Worm (Caenorhabditis elegans): ENCODE measurements around the gene xnd-1.

xnd-1 gene

DNA sequence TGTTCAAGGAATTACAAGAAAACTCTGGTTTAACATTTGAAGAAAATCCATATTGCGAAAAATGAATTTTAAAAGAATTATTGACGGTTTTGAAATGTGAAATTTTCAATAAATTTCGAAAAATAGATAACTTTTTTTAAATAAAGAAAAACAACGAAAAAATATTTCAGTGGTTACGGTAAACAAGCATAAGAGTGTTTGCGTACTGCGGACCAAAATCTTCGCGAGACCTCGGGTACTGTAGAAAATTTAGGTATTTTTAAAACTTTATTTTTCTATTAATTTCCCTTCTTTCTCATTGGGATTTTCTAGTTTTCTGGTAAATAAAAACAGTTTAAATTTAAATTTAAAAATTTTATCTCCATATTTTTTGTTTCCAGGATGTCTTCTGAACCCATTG lies at the start of gene xnd-1:
Gene xnd-1 (plus strand): TSS at position 381 of the 400 bp plus-strand sequence.
- TF ChIP-seq mab-5 (tag; optimal IDR thresholded peaks at IDR 0.05) (no peak), snpc-4 (tag; optimal IDR thresholded peaks at IDR 0.05) (no peak), unc-62 (GFP tag; optimal IDR thresholded peaks at IDR 0.05) (no peak), sptf-1 (tag; optimal IDR thresholded peaks at IDR 0.05) (no peak), nhr-2 (tag; optimal IDR thresholded peaks at IDR 0.05) (no peak), nhr-237 (tag; optimal IDR thresholded peaks at IDR 0.05) (no peak), lin-32 (GFP tag; optimal IDR thresholded peaks at IDR 0.05) (no peak), pha-4 (tag; optimal IDR thresholded peaks at IDR 0.05) (no peak), lsy-2 (tag; optimal IDR thresholded peaks at IDR 0.05) (no peak), nhr-28 (tag; optimal IDR thresholded peaks at IDR 0.05) (no peak), elt-3 (tag; optimal IDR thresholded peaks at IDR 0.05) (no peak), sem-2 (GFP tag; optimal IDR thresholded peaks at IDR 0.05) (no peak), mls-2 (tag; optimal IDR thresholded peaks at IDR 0.05) (no peak), nhr-76 (tag; optimal IDR thresholded peaks at IDR 0.05) (no peak), ceh-43 (GFP tag; optimal IDR thresholded peaks at IDR 0.05) (no peak), zip-8 (tag; optimal IDR thresholded peaks at IDR 0.05) (no peak), unc-39 (tag; optimal IDR thresholded peaks at IDR 0.05) (no peak)

DNA sequence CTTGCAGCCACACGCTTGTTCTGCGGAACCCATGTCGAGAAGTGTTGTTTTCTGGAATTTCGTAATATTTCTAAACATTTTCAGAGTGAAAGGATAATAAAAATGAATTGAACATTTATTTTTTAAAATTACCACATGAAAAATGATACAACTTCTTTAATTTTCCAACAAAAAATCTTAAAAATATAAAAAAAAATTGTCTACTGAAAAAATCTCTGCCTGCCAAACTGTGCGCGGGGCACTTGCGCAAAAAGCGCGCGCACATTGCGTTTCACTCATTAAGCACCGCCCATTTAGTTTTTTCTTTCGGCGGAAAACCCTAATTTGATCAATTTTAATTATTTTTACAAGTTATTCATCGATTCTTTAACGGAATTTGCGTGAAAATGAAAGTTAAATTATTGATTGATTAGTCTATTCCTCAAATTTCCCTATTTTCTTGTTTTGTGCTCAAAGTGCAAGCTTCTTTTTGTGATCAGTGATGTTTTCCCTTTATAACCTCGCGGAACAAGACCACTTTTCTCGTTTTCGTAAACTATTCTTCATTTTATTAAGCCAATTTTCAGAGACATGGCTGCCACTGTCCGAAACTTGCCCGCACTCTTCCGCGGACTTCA lies 49.3 kb upstream of the xnd-1 start, which contains the start of the genes nmad-1 and hach-1:
Gene nmad-1 (minus strand): TSS at position 51 of the 617 bp plus-strand sequence.
Gene hach-1 (plus strand): TSS at position 567 of the 617 bp plus-strand sequence.
- TF ChIP-seq sptf-1 (tag; optimal IDR thresholded peaks at IDR 0.05) (peak; percentile 98), pha-4 (tag; optimal IDR thresholded peaks at IDR 0.05) (no peak), nhr-12 (tag; optimal IDR thresholded peaks at IDR 0.05) (no peak), lsy-2 (tag; optimal IDR thresholded peaks at IDR 0.05) (peak; percentile 64), mls-2 (tag; optimal IDR thresholded peaks at IDR 0.05) (peak; percentile 98), ham-2 (GFP tag; optimal IDR thresholded peaks at IDR 0.05) (peak; percentile 64), nhr-2 (tag; optimal IDR thresholded peaks at IDR 0.05) (no peak), mep-1 (tag; optimal IDR thresholded peaks at IDR 0.05) (peak; percentile 90), drap-1 (GFP tag; optimal IDR thresholded peaks at IDR 0.05) (peak; percentile 87), ces-1 (GFP tag; optimal IDR thresholded peaks at IDR 0.05) (peak; percentile 91), ceh-39 (tag; optimal IDR thresholded peaks at IDR 0.05) (peak; percentile 41), blmp-1 (tag; optimal IDR thresholded peaks at IDR 0.05) (peak; percentile 74), nhr-76 (tag; optimal IDR thresholded peaks at IDR 0.05) (peak; percentile 33), nhr-237 (tag; optimal IDR thresholded peaks at IDR 0.05) (peak; percentile 24), tbx-8 (GFP tag; optimal IDR thresholded peaks at IDR 0.05) (peak; percentile 87), ceh-43 (GFP tag; optimal IDR thresholded peaks at IDR 0.05) (peak; percentile 97), cnd-1 (tag; optimal IDR thresholded peaks at IDR 0.05) (peak; percentile 91), elt-3 (tag; optimal IDR thresholded peaks at IDR 0.05) (no peak), lin-32 (GFP tag; optimal IDR thresholded peaks at IDR 0.05) (peak; percentile 36), sem-2 (GFP tag; optimal IDR thresholded peaks at IDR 0.05) (peak; percentile 76), unc-39 (tag; optimal IDR thresholded peaks at IDR 0.05) (no peak), elt-1 (tag; optimal IDR thresholded peaks at IDR 0.05; ENCODE audit: borderline replicate concordance, insufficient read depth) (peak; percentile 35), M03D4.4 (tag; optimal IDR thresholded peaks at IDR 0.05) (peak; percentile 95), zip-8 (tag; optimal IDR thresholded peaks at IDR 0.05) (no peak), unc-62 (GFP tag; optimal IDR thresholded peaks at IDR 0.05) (no peak), hlh-1 (tag; optimal IDR thresholded peaks at IDR 0.05) (peak; percentile 71), snpc-4 (tag; optimal IDR thresholded peaks at IDR 0.05) (no peak), mab-5 (tag; optimal IDR thresholded peaks at IDR 0.05) (peak; percentile 56), lin-13 (tag; optimal IDR thresholded peaks at IDR 0.05) (peak; percentile 69), unc-120 (tag; optimal IDR thresholded peaks at IDR 0.05; ENCODE audit: poor library complexity, severe bottlenecking) (peak; percentile 93), bed-3 (GFP tag; optimal IDR thresholded peaks at IDR 0.05) (peak; percentile 85), flh-1 (GFP tag; optimal IDR thresholded peaks at IDR 0.05) (peak; percentile 81), nhr-28 (tag; optimal IDR thresholded peaks at IDR 0.05) (no peak), ceh-83 (GFP tag; optimal IDR thresholded peaks at IDR 0.05) (peak; percentile 94), ztf-11 (tag; optimal IDR thresholded peaks at IDR 0.05) (peak; percentile 67)

DNA sequence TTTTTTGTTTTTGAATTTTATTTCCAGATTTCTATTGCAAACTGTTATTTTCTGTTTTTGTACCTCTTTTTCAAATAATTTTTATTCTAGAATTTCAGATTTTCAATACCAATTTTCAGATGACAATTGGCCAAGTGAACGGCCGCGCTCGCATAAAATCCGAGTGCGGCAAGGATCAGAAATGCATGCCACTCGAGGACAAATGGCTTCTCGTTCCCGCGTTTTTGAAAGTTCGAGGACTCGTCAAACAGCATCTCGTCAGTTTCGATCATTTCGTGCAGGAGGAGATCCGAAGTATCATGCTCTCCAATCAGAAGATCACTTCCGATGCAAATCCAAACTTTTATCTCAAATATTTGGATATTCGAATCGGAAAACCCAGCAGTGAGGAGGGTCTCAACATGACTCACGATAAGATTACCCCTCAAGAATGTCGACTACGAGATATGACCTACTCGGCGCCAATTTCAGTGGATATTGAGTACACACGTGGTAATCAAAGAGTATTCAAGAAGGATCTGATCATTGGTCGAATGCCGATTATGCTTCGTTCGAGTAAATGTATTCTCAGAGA lies 46.9 kb upstream of the xnd-1 start, which contains the start of gene rpc-2:
Gene rpc-2 (plus strand): TSS at position 120 of the 574 bp plus-strand sequence.
- TF ChIP-seq unc-39 (tag; optimal IDR thresholded peaks at IDR 0.05) = no peak
- no peak for TF ChIP-seq M03D4.4 (tag; optimal IDR thresholded peaks at IDR 0.05)
- no peak for TF ChIP-seq pha-4 (tag; optimal IDR thresholded peaks at IDR 0.05)
- TF ChIP-seq zip-8 (tag; optimal IDR thresholded peaks at IDR 0.05) = no peak
- no peak for TF ChIP-seq elt-1 (tag; optimal IDR thresholded peaks at IDR 0.05; ENCODE audit: borderline replicate concordance, insufficient read depth)
- no peak for TF ChIP-seq nhr-2 (tag; optimal IDR thresholded peaks at IDR 0.05)
- TF ChIP-seq ham-2 (GFP tag; optimal IDR thresholded peaks at IDR 0.05) = no peak
- TF ChIP-seq ceh-39 (tag; optimal IDR thresholded peaks at IDR 0.05) = no peak
- no peak for TF ChIP-seq hlh-1 (tag; optimal IDR thresholded peaks at IDR 0.05)
- no peak for TF ChIP-seq nhr-28 (tag; optimal IDR thresholded peaks at IDR 0.05)
- TF ChIP-seq sem-2 (GFP tag; optimal IDR thresholded peaks at IDR 0.05) = no peak
- TF ChIP-seq lin-32 (GFP tag; optimal IDR thresholded peaks at IDR 0.05) = no peak
- TF ChIP-seq tbx-8 (GFP tag; optimal IDR thresholded peaks at IDR 0.05) = no peak
- TF ChIP-seq ces-1 (GFP tag; optimal IDR thresholded peaks at IDR 0.05) = no peak
- TF ChIP-seq elt-3 (tag; optimal IDR thresholded peaks at IDR 0.05) = no peak
- TF ChIP-seq blmp-1 (tag; optimal IDR thresholded peaks at IDR 0.05) = no peak

Measured in whole organism, mixed stage, embryonic.